Worm (Caenorhabditis elegans) whole organism, L4 larva: ENCODE data around the gene F18C5.9.

Experiments used
- F44E2.7 ChIP-seq: fragments of 200-800 bp; sonication (Bioruptor generic); IDR thresholded peaks from 2 replicates; pipeline ENCODE4 v2.1.2; 2022; ENCODE audit warnings: missing genetic modification characterization, missing compliant biosample characterization
- T20F7.1 ChIP-seq: fragments of 200-800 bp; sonication (Bioruptor generic); optimal IDR thresholded peaks from 2 replicates; lab custom pipeline; 2018; ENCODE audit warnings: mild to moderate bottlenecking, missing genetic modification characterization, missing compliant biosample characterization
- Y105C5A.15 ChIP-seq: fragments of 200-800 bp; sonication (Bioruptor generic); IDR thresholded peaks from 2 replicates; pipeline ENCODE4 v1.3.6; 2022; ENCODE audit warnings: missing genetic modification characterization, missing compliant biosample characterization
- ZK546.5 ChIP-seq, 2 experiments: sonication (generic microtip); optimal IDR thresholded peaks; 2 replicates each; lab custom pipeline; 2017; ENCODE audit warnings: missing biosample characterization in 2 of 2, missing genetic modification characterization in 2 of 2
- aha-1 ChIP-seq: fragments of 150-350 bp; peaks from one replicate; lab custom pipeline; 2014; ENCODE audit warnings: missing biosample characterization, missing genetic modification characterization
- ama-1 ChIP-seq: fragments of 150-350 bp; optimal IDR thresholded peaks from 2 replicates; lab custom pipeline; 2014; ENCODE audit warnings: inconsistent platforms, mixed read lengths
- arid-1 ChIP-seq: fragments of 200-800 bp; sonication (Bioruptor generic); conservative IDR thresholded peaks from 2 replicates; pipeline ENCODE4 v1.3.6; 2022; ENCODE audit warnings: missing genetic modification reagents, missing genetic modification characterization, missing compliant biosample characterization
- ceh-28 ChIP-seq: fragments of 150-350 bp; optimal IDR thresholded peaks from 2 replicates; lab custom pipeline; 2014; ENCODE audit warnings: missing biosample characterization, missing genetic modification reagents, missing genetic modification characterization
- ces-1 ChIP-seq: fragments of 150-350 bp; sonication (generic microtip); optimal IDR thresholded peaks from 4 replicates; lab custom pipeline; 2014; ENCODE audit warnings: missing biosample characterization, missing genetic modification reagents, missing genetic modification characterization
- cey-2 ChIP-seq: sonication (generic microtip); optimal IDR thresholded peaks from 3 replicates; lab custom pipeline; 2017; ENCODE audit warnings: missing genetic modification characterization, mild to moderate bottlenecking, missing compliant biosample characterization, antibody characterized with exemption, borderline replicate concordance; ENCODE audit not compliant: insufficient read depth
- daf-12 ChIP-seq: fragments of 150-350 bp; optimal IDR thresholded peaks from 2 replicates; lab custom pipeline; 2014; ENCODE audit warnings: missing biosample characterization, missing genetic modification reagents, missing genetic modification characterization
- daf-19 ChIP-seq: fragments of 200-800 bp; sonication (Bioruptor generic); conservative IDR thresholded peaks from 2 replicates; pipeline ENCODE4 v1.3.6; 2022; ENCODE audit warnings: missing genetic modification characterization, missing compliant biosample characterization
- dmd-6 ChIP-seq: fragments of 200-800 bp; sonication (Bioruptor generic); IDR thresholded peaks from 2 replicates; pipeline ENCODE4 v1.3.6; 2022; ENCODE audit warnings: missing genetic modification reagents, missing genetic modification characterization, missing compliant biosample characterization
- dmd-8 ChIP-seq: fragments of 200-800 bp; sonication (Bioruptor generic); IDR thresholded peaks from 2 replicates; pipeline ENCODE4 v1.3.6; 2022; ENCODE audit warnings: missing genetic modification characterization, missing compliant biosample characterization
- dpl-1 ChIP-seq: fragments of 150-350 bp; optimal IDR thresholded peaks from 2 replicates; lab custom pipeline; 2014; ENCODE audit warnings: missing biosample characterization, missing genetic modification reagents, missing genetic modification characterization
- duxl-1 ChIP-seq: sonication (generic microtip); optimal IDR thresholded peaks from 2 replicates; lab custom pipeline; 2016; ENCODE audit warnings: mild to moderate bottlenecking, missing genetic modification characterization, moderate library complexity, missing compliant biosample characterization; ENCODE audit not compliant: poor library complexity
- dve-1 ChIP-seq: sonication (generic microtip); optimal IDR thresholded peaks from 2 replicates; lab custom pipeline; 2017; ENCODE audit warnings: antibody characterized with exemption, mild to moderate bottlenecking, missing genetic modification characterization, missing compliant biosample characterization; ENCODE audit not compliant: insufficient read depth
- egl-27 ChIP-seq: sonication (generic microtip); optimal IDR thresholded peaks from 3 replicates; lab custom pipeline; 2017; ENCODE audit warnings: missing biosample characterization, missing genetic modification reagents, missing genetic modification characterization
- hlh-30 ChIP-seq: sonication (generic microtip); optimal IDR thresholded peaks from 2 replicates; lab custom pipeline; 2017; ENCODE audit warnings: antibody characterized with exemption, mild to moderate bottlenecking, missing genetic modification characterization, missing compliant biosample characterization; ENCODE audit not compliant: insufficient read depth
- lim-7 ChIP-seq: fragments of 200-800 bp; sonication (Bioruptor generic); IDR thresholded peaks from 2 replicates; pipeline ENCODE4 v1.3.6; 2022; ENCODE audit warnings: missing genetic modification characterization, missing compliant biosample characterization
- lin-13 ChIP-seq: fragments of 150-350 bp; optimal IDR thresholded peaks from 2 replicates; lab custom pipeline; 2014; ENCODE audit warnings: missing biosample characterization, missing genetic modification reagents, missing genetic modification characterization
- lin-29 ChIP-seq: fragments of 200-800 bp; sonication (Bioruptor generic); IDR thresholded peaks from 2 replicates; pipeline ENCODE4 v1.3.6; 2022; ENCODE audit warnings: missing genetic modification reagents, missing genetic modification characterization, missing compliant biosample characterization
- lin-39 ChIP-seq: fragments of 150-350 bp; optimal IDR thresholded peaks from 2 replicates; lab custom pipeline; 2014; ENCODE audit warnings: missing biosample characterization, missing genetic modification reagents, missing genetic modification characterization
- mep-1 ChIP-seq: fragments of 150-350 bp; sonication (generic microtip); optimal IDR thresholded peaks from 3 replicates; lab custom pipeline; 2014; ENCODE audit warnings: missing biosample characterization, missing genetic modification characterization
- nhr-11 ChIP-seq: fragments of 150-350 bp; optimal IDR thresholded peaks from 2 replicates; lab custom pipeline; 2014; ENCODE audit warnings: missing biosample characterization, missing genetic modification characterization
- nhr-111 ChIP-seq: fragments of 200-800 bp; sonication (Bioruptor generic); optimal IDR thresholded peaks from 2 replicates; lab custom pipeline; 2018; ENCODE audit warnings: mild to moderate bottlenecking, missing genetic modification characterization, missing compliant biosample characterization
- nhr-28 ChIP-seq: fragments of 150-350 bp; optimal IDR thresholded peaks from 2 replicates; lab custom pipeline; 2014; ENCODE audit warnings: missing biosample characterization, missing genetic modification characterization
- nhr-41 ChIP-seq: fragments of 200-800 bp; sonication (Bioruptor generic); IDR thresholded peaks from 2 replicates; pipeline ENCODE4 v1.3.6; 2022; ENCODE audit warnings: missing genetic modification reagents, missing genetic modification characterization, missing compliant biosample characterization
- nhr-42 ChIP-seq: fragments of 200-800 bp; sonication (Bioruptor generic); IDR thresholded peaks from 2 replicates; pipeline ENCODE4 v1.3.6; 2022; ENCODE audit warnings: missing genetic modification characterization, missing compliant biosample characterization
- nhr-6 ChIP-seq: fragments of 150-350 bp; optimal IDR thresholded peaks from 2 replicates; lab custom pipeline; 2014; ENCODE audit warnings: missing biosample characterization, missing genetic modification characterization
- pha-4 ChIP-seq, 2 experiments: fragments of 150-350 bp in 1 of 2; fragments of 200-800 bp in 1 of 2; sonication (Bioruptor generic) in 1 of 2; IDR thresholded peaks in 1 of 2; optimal IDR thresholded peaks in 1 of 2; 2 replicates each; pipeline versions ENCODE4 v1.3.6 to Lab custom; 2014 to 2022; ENCODE audit warnings: missing genetic modification characterization in 2 of 2, missing genetic modification reagents in 2 of 2, missing biosample characterization in 1 of 2, missing compliant biosample characterization in 1 of 2
- rbr-2 ChIP-seq: sonication (generic microtip); optimal IDR thresholded peaks from 2 replicates; lab custom pipeline; 2016; ENCODE audit warnings: missing genotype, missing genetic modification characterization, missing compliant biosample characterization
- snpc-1.2 ChIP-seq: fragments of 200-800 bp; sonication (Bioruptor generic); IDR thresholded peaks from 2 replicates; pipeline ENCODE4 v1.3.6; 2022; ENCODE audit warnings: missing genetic modification reagents, missing genetic modification characterization, missing compliant biosample characterization
- spr-1 ChIP-seq: sonication (generic microtip); optimal IDR thresholded peaks from 2 replicates; lab custom pipeline; 2016; ENCODE audit warnings: mild to moderate bottlenecking, missing genetic modification characterization, missing compliant biosample characterization
- spr-3 ChIP-seq: fragments of 200-800 bp; sonication (Bioruptor generic); optimal IDR thresholded peaks from 2 replicates; lab custom pipeline; 2018; ENCODE audit warnings: mild to moderate bottlenecking, missing genetic modification characterization, missing compliant biosample characterization
- zfp-3 ChIP-seq: fragments of 200-800 bp; sonication (Bioruptor generic); conservative IDR thresholded peaks from 2 replicates; pipeline ENCODE4 v1.3.6; 2022; ENCODE audit warnings: missing genetic modification reagents, missing genetic modification characterization, missing compliant biosample characterization
- zip-11 ChIP-seq: fragments of 200-800 bp; sonication (Bioruptor generic); IDR thresholded peaks from 2 replicates; pipeline ENCODE4 v1.3.6; 2022; ENCODE audit warnings: missing genetic modification characterization, missing compliant biosample characterization
- zip-2 ChIP-seq: fragments of 150-350 bp; optimal IDR thresholded peaks from 2 replicates; lab custom pipeline; 2014; ENCODE audit warnings: missing biosample characterization, missing genetic modification characterization

The F18C5.9 gene

ce11 chrII:6535957-6536424, 30.9 kb upstream of the F18C5.9 start, which contains the start of gene utp-20 (continued):
- TF ChIP-seq ama-1 (lab: Kevin White, UChicago) = no peak
- peak; percentile 88 for TF ChIP-seq dpl-1 (GFP tag; lab: Kevin White, UChicago)
- TF ChIP-seq ces-1 (GFP tag; lab: Kevin White, UChicago) = peak; percentile 62
- peak; percentile 42 for TF ChIP-seq rbr-2
- no peak for TF ChIP-seq egl-27 (tag; lab: Kevin White, UChicago)
- TF ChIP-seq dmd-8 (GFP tag; lab: Robert Waterston, UW) = no peak
- TF ChIP-seq ZK546.5 (tag; optimal IDR thresholded peaks at IDR 0.05; lab: Kevin White, UChicago) = no peak
- TF ChIP-seq lim-7 (GFP tag; lab: Robert Waterston, UW) = no peak
- TF ChIP-seq spr-3 = no peak
- no peak for TF ChIP-seq cey-2
- TF ChIP-seq nhr-11 (tag; lab: Kevin White, UChicago) = peak; percentile 7
- peak; percentile 13 for TF ChIP-seq nhr-6 (tag; lab: Kevin White, UChicago)
- no peak for TF ChIP-seq zfp-3 (GFP tag; lab: Robert Waterston, UW)
- peak; percentile 83 for TF ChIP-seq hlh-30 (tag; lab: Kevin White, UChicago)
- TF ChIP-seq lin-29 (GFP tag; lab: Robert Waterston, UW) = no peak
- TF ChIP-seq daf-12 (tag; lab: Kevin White, UChicago) = no peak
- TF ChIP-seq T20F7.1 (GFP tag; lab: Kevin White, UChicago) = peak; percentile 46
- no peak for TF ChIP-seq spr-1 (tag; lab: Kevin White, UChicago)
- no peak for TF ChIP-seq snpc-1.2 (GFP tag; lab: Robert Waterston, UW)
- no peak for TF ChIP-seq arid-1
- no peak for TF ChIP-seq ceh-28 (tag; lab: Kevin White, UChicago)
- TF ChIP-seq mep-1 (tag; lab: Kevin White, UChicago) = no peak
- TF ChIP-seq aha-1 (tag; lab: Kevin White, UChicago) = no peak
- TF ChIP-seq dmd-6 = no peak
- no peak for TF ChIP-seq pha-4 (GFP tag; IDR thresholded peaks at IDR 0.05; lab: Robert Waterston, UW)
- TF ChIP-seq pha-4 (tag; optimal IDR thresholded peaks at IDR 0.05; lab: Kevin White, UChicago) = peak; percentile 16
- TF ChIP-seq zip-11 (GFP tag; lab: Robert Waterston, UW) = no peak
- no peak for TF ChIP-seq dve-1 (tag; lab: Kevin White, UChicago)
- no peak for TF ChIP-seq daf-19 (GFP tag; lab: Robert Waterston, UW)
- TF ChIP-seq Y105C5A.15 (GFP tag; lab: Robert Waterston, UW) = no peak
- TF ChIP-seq F44E2.7 (GFP tag; lab: Robert Waterston, UW) = no peak
- no peak for TF ChIP-seq lin-13 (GFP tag; lab: Kevin White, UChicago)
- no peak for TF ChIP-seq nhr-28 (tag; lab: Kevin White, UChicago)
- TF ChIP-seq lin-39 (tag; lab: Kevin White, UChicago) = no peak
- TF ChIP-seq nhr-42 = no peak

DNA sequence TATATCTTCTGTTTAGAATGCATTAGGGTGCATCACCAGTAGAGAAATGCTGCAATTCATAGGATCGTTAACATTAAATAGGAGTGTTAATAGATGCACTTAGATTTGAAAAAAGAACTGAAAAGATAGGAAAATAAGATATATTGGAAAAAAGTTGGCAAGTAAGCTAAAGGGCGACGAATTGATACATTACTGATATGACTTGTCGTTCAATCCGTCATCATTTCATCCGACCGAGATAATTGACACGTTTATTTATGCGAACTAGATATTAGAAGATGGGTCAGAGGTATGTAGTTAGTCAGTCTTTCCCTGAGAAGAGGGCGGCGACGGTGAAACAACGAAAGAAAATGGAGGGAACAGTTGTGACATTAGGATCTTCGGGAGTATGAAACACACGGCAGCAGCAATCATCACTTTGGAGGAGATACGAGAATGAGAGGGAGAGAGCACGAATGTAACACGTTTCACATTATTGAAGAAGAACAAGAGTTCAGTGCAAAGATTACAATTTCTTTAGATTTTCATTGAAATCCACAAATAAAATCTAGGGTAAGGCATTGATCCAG, 22.0 kb upstream of the F18C5.9 start, which contains the start of gene lron-15:
Gene lron-15, minus strand, starts transcription at position 51 of the 569 bp plus-strand sequence.
- TF ChIP-seq nhr-41 (GFP tag; lab: Robert Waterston, UW) = no peak
- TF ChIP-seq nhr-111 (GFP tag; lab: Kevin White, UChicago) = no peak
- no peak for TF ChIP-seq zip-2 (tag; lab: Kevin White, UChicago)
- TF ChIP-seq zfp-3 (GFP tag; lab: Robert Waterston, UW) = no peak
- no peak for TF ChIP-seq nhr-28 (tag; lab: Kevin White, UChicago)
- TF ChIP-seq duxl-1 = no peak
- no peak for TF ChIP-seq lin-39 (tag; lab: Kevin White, UChicago)
